Worm (Caenorhabditis elegans): ENCODE results near the gene pfd-4.

The pfd-4 gene

ce11 chrIV:11319884-11320362 lies 4.9 kb downstream of the pfd-4 start, which contains the start of gene B0035.18:
B0035.18 (plus strand) TSS chrIV:11320312.
- TF ChIP-seq flt-1 (GFP tag; IDR thresholded peaks at IDR 0.05) = no peak
- TF ChIP-seq tra-4 (tag; optimal IDR thresholded peaks at IDR 0.05) = no peak
- TF ChIP-seq hmg-4 (GFP tag; optimal IDR thresholded peaks at IDR 0.05) = no peak

ce11 chrIV:11320500-11320899 lies 5.5 kb downstream of the pfd-4 start, which contains the start of gene edg-1:
edg-1 (plus strand) TSS chrIV:11320800.
- TF ChIP-seq ceh-13 (GFP tag; optimal IDR thresholded peaks at IDR 0.05) (no peak), ets-7 (tag; optimal IDR thresholded peaks at IDR 0.05) (no peak), sea-1 (GFP tag; conservative IDR thresholded peaks at IDR 0.05) (no peak), pes-1 (GFP tag; IDR thresholded peaks at IDR 0.05) (no peak), ama-1 (optimal IDR thresholded peaks at IDR 0.05) (no peak), F13C5.2 (tag; optimal IDR thresholded peaks at IDR 0.05) (no peak), scrt-1 (GFP tag; IDR thresholded peaks at IDR 0.05) (no peak)

DNA sequence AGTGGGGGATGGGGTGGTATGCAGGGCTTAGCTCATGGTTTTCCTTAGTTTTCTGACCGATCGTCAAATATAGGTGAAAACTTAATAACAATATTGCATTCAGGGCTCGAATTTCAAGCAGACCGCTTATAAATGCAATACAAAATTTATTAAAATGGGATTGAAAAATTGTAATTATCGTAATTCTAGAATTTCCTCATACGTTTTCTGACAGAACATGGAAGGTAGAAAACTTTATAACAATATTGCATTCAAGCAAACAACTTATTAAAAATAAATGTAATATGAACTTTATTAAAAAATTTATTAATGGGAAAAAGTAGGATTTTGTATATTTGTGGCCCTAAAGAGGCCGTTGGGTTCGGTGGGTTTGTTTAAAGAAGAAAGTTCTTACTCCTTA lies 8.7 kb downstream of the pfd-4 start:
- TF ChIP-seq pes-1 (GFP tag; IDR thresholded peaks at IDR 0.05) (peak; percentile 42; the same call in 1 of the 2 replicates), scrt-1 (GFP tag; IDR thresholded peaks at IDR 0.05) (no peak)

DNA sequence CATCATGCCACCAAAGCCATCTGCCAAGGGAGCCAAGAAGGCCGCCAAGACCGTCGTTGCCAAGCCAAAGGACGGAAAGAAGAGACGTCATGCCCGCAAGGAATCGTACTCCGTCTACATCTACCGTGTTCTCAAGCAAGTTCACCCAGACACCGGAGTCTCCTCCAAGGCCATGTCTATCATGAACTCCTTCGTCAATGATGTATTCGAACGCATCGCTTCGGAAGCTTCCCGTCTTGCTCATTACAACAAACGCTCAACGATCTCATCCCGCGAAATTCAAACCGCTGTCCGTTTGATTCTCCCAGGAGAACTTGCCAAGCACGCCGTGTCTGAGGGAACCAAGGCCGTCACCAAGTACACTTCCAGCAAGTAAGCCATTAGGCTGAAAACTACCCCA lies 9.7 kb downstream of the pfd-4 start, which contains the start of gene his-48:
Gene his-48 (plus strand): TSS at position 5 of the 400 bp plus-strand sequence.
- TF ChIP-seq flt-1 (GFP tag; IDR thresholded peaks at IDR 0.05) = peak; percentile 11; the same call in 1 of the 2 replicates

DNA sequence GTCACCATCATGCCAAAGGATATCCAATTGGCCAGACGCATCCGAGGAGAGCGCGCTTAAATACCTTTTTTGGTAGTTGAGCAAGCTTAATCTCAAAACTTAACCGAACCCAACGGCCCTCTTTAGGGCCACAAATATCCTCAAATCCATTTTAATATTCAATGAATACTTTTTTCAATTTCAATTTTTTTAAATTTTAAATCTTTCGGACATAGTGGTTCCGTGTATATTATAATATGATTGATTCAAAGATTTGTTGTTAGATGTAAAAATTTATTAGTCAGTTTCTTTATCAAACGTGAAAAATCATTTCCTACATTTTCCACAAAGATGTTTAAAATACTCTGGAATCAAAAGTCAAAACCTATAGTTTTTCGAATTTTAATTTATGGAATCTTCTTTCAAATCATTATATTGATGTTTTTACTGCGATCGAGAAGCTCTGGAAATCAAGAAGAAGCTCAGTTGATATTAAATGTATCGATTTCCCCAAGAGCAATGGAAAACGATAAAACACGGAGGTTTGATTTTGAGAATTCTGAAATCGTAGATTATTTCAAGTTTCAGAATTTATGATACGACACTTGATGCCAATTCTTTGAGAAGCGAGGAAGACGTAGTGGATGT lies 12.0 kb downstream of the pfd-4 start, which contains the start of gene B0035.21:
Gene B0035.21 (plus strand): TSS at position 322 of the 627 bp plus-strand sequence.
- no peak for TF ChIP-seq ama-1 (optimal IDR thresholded peaks at IDR 0.05)
- TF ChIP-seq F13C5.2 (tag; optimal IDR thresholded peaks at IDR 0.05) = no peak
- no peak for TF ChIP-seq hnd-1 (tag; optimal IDR thresholded peaks at IDR 0.05)
- TF ChIP-seq pes-1 (GFP tag; IDR thresholded peaks at IDR 0.05) = no peak

DNA sequence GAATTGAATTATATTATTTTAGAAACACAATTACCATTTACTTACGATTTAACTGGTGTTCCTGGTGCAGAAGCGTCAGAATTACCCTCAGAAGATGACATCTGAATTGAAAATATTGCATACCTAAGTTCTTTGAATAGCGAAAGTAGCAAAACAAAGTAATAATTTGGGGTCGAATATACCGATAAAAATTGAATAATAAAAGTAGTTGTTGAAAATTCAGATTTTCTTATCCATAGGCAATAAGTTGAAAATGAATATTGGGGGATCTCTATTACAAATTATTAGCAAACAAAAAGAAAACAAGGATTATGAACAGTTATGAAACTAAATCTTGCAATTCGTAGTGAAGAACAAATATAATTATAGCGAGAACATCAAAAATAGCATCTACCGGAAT lies 14.3 kb downstream of the pfd-4 start, which contains the start of gene leo-1:
Gene leo-1 (minus strand): TSS at position 101 of the 400 bp plus-strand sequence.
- no peak for TF ChIP-seq ceh-13 (GFP tag; optimal IDR thresholded peaks at IDR 0.05)
- no peak for TF ChIP-seq F13C5.2 (tag; optimal IDR thresholded peaks at IDR 0.05)
- no peak for TF ChIP-seq aly-1 (tag; optimal IDR thresholded peaks at IDR 0.05)
- TF ChIP-seq sea-1 (GFP tag; conservative IDR thresholded peaks at IDR 0.05) = no peak
- no peak for TF ChIP-seq tbx-11 (GFP tag; IDR thresholded peaks at IDR 0.05)
- no peak for TF ChIP-seq tbx-37 (GFP tag; conservative IDR thresholded peaks at IDR 0.05)
- TF ChIP-seq hmg-4 (GFP tag; optimal IDR thresholded peaks at IDR 0.05) = no peak
- TF ChIP-seq scrt-1 (GFP tag; IDR thresholded peaks at IDR 0.05) = no peak
- no peak for TF ChIP-seq ets-7 (tag; optimal IDR thresholded peaks at IDR 0.05)
- TF ChIP-seq flt-1 (GFP tag; IDR thresholded peaks at IDR 0.05) = no peak
- no peak for TF ChIP-seq ama-1 (optimal IDR thresholded peaks at IDR 0.05)
- TF ChIP-seq ceh-36 (tag; optimal IDR thresholded peaks at IDR 0.05) = no peak
- TF ChIP-seq pes-1 (GFP tag; IDR thresholded peaks at IDR 0.05) = no peak
- TF ChIP-seq hmbx-1 (tag; optimal IDR thresholded peaks at IDR 0.05) = no peak
- TF ChIP-seq tra-4 (tag; optimal IDR thresholded peaks at IDR 0.05) = no peak
- no peak for TF ChIP-seq hnd-1 (tag; optimal IDR thresholded peaks at IDR 0.05)
- no peak for TF ChIP-seq B0310.2 (tag; optimal IDR thresholded peaks at IDR 0.05)

- no peak for TF ChIP-seq pes-1 (GFP tag; IDR thresholded peaks at IDR 0.05)
These were observed 17.7 kb downstream of the pfd-4 start, which contains the start of gene sart-3 for ce11 chrIV:11332751-11333150. sart-3 (minus strand) TSS chrIV:11332969.

DNA sequence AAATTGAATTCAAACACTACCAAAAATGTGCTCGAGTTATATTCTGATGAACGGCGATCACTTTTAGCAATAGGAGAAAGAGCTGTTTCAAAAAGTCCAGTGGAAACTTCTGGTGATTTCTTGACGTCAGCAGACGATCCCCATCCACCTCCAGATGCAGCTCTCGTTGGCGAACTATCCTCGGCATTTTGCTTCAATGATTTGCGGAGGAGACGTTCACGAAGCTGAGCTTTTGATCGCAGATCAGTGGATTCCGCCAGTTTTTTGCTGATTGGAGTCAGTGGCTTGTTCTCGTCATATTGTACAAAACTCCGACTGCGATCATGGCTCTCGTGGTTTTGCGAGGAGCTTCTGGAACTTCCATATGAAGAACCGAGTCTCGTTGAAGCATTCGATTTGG lies 21.2 kb downstream of the pfd-4 start:
- TF ChIP-seq hmbx-1 (tag; optimal IDR thresholded peaks at IDR 0.05) (no peak), ceh-36 (tag; optimal IDR thresholded peaks at IDR 0.05) (no peak), ceh-13 (GFP tag; optimal IDR thresholded peaks at IDR 0.05) (no peak), aly-1 (tag; optimal IDR thresholded peaks at IDR 0.05) (no peak), tra-4 (tag; optimal IDR thresholded peaks at IDR 0.05) (no peak), F13C5.2 (tag; optimal IDR thresholded peaks at IDR 0.05) (no peak), B0310.2 (tag; optimal IDR thresholded peaks at IDR 0.05) (no peak), ets-7 (tag; optimal IDR thresholded peaks at IDR 0.05) (no peak), scrt-1 (GFP tag; IDR thresholded peaks at IDR 0.05) (no peak), hmg-4 (GFP tag; optimal IDR thresholded peaks at IDR 0.05) (no peak), tbx-37 (GFP tag; conservative IDR thresholded peaks at IDR 0.05) (no peak), ama-1 (optimal IDR thresholded peaks at IDR 0.05) (no peak), flt-1 (GFP tag; IDR thresholded peaks at IDR 0.05) (no peak), pes-1 (GFP tag; IDR thresholded peaks at IDR 0.05) (no peak), sea-1 (GFP tag; conservative IDR thresholded peaks at IDR 0.05) (no peak), tbx-11 (GFP tag; IDR thresholded peaks at IDR 0.05) (no peak), hnd-1 (tag; optimal IDR thresholded peaks at IDR 0.05) (no peak)

ce11 chrIV:11337021-11337420 lies 22.0 kb downstream of the pfd-4 start, which contains the start of gene F54E12.2:
F54E12.2 (minus strand) TSS chrIV:11337184.
- TF ChIP-seq scrt-1 (GFP tag; IDR thresholded peaks at IDR 0.05) (no peak), pes-1 (GFP tag; IDR thresholded peaks at IDR 0.05) (no peak), tbx-37 (GFP tag; conservative IDR thresholded peaks at IDR 0.05) (no peak), F13C5.2 (tag; optimal IDR thresholded peaks at IDR 0.05) (no peak), aly-1 (tag; optimal IDR thresholded peaks at IDR 0.05) (no peak), hnd-1 (tag; optimal IDR thresholded peaks at IDR 0.05) (no peak)

All from whole organism, early embryonic.